Worm (Caenorhabditis elegans) whole organism, L4 larva: Measurements from ENCODE around the gene hsp-12.3.

Experiments used
- F44E2.7 ChIP-seq: fragments of 200-800 bp; sonication (Bioruptor generic); IDR thresholded peaks from 2 replicates; pipeline ENCODE4 v2.1.2; 2022; ENCODE audit warnings: missing genetic modification characterization, missing compliant biosample characterization
- F49E8.2 ChIP-seq: sonication (generic microtip); optimal IDR thresholded peaks from 2 replicates; lab custom pipeline; 2016; ENCODE audit warnings: missing compliant biosample characterization, mild to moderate bottlenecking, missing genetic modification characterization, borderline replicate concordance
- T20F7.1 ChIP-seq: fragments of 200-800 bp; sonication (Bioruptor generic); optimal IDR thresholded peaks from 2 replicates; lab custom pipeline; 2018; ENCODE audit warnings: mild to moderate bottlenecking, missing genetic modification characterization, missing compliant biosample characterization
- T26A8.4 ChIP-seq: fragments of 200-800 bp; sonication (Bioruptor generic); IDR thresholded peaks from 2 replicates; pipeline ENCODE4 v1.3.6; 2022; ENCODE audit warnings: missing genetic modification characterization, missing compliant biosample characterization
- Y105C5A.15 ChIP-seq: fragments of 200-800 bp; sonication (Bioruptor generic); IDR thresholded peaks from 2 replicates; pipeline ENCODE4 v1.3.6; 2022; ENCODE audit warnings: missing genetic modification characterization, missing compliant biosample characterization
- aha-1 ChIP-seq: fragments of 150-350 bp; peaks from one replicate; lab custom pipeline; 2014; ENCODE audit warnings: missing biosample characterization, missing genetic modification characterization
- ama-1 ChIP-seq: fragments of 150-350 bp; optimal IDR thresholded peaks from 2 replicates; lab custom pipeline; 2014; ENCODE audit warnings: inconsistent platforms, mixed read lengths
- daf-16 ChIP-seq, 3 experiments: sonication (generic microtip); optimal IDR thresholded peaks; 2 replicates each; lab custom pipeline; 2016 to 2017; ENCODE audit warnings: missing genetic modification characterization in 3 of 3, missing genetic modification reagents in 3 of 3, mild to moderate bottlenecking in 2 of 3, missing compliant biosample characterization in 2 of 3, missing biosample characterization in 1 of 3, moderate library complexity in 1 of 3
- daf-19 ChIP-seq: fragments of 200-800 bp; sonication (Bioruptor generic); conservative IDR thresholded peaks from 2 replicates; pipeline ENCODE4 v1.3.6; 2022; ENCODE audit warnings: missing genetic modification characterization, missing compliant biosample characterization
- dpl-1 ChIP-seq: fragments of 150-350 bp; optimal IDR thresholded peaks from 2 replicates; lab custom pipeline; 2014; ENCODE audit warnings: missing biosample characterization, missing genetic modification reagents, missing genetic modification characterization
- duxl-1 ChIP-seq: sonication (generic microtip); optimal IDR thresholded peaks from 2 replicates; lab custom pipeline; 2016; ENCODE audit warnings: mild to moderate bottlenecking, missing genetic modification characterization, moderate library complexity, missing compliant biosample characterization; ENCODE audit not compliant: poor library complexity
- dve-1 ChIP-seq: sonication (generic microtip); optimal IDR thresholded peaks from 2 replicates; lab custom pipeline; 2017; ENCODE audit warnings: antibody characterized with exemption, mild to moderate bottlenecking, missing genetic modification characterization, missing compliant biosample characterization; ENCODE audit not compliant: insufficient read depth
- hlh-30 ChIP-seq: sonication (generic microtip); optimal IDR thresholded peaks from 2 replicates; lab custom pipeline; 2017; ENCODE audit warnings: antibody characterized with exemption, mild to moderate bottlenecking, missing genetic modification characterization, missing compliant biosample characterization; ENCODE audit not compliant: insufficient read depth
- hmg-1.1 ChIP-seq: fragments of 200-800 bp; sonication (Bioruptor generic); IDR thresholded peaks from 2 replicates; pipeline ENCODE4 v1.3.6; 2022; ENCODE audit warnings: missing genetic modification reagents, missing genetic modification characterization, missing compliant biosample characterization
- lim-7 ChIP-seq: fragments of 200-800 bp; sonication (Bioruptor generic); IDR thresholded peaks from 2 replicates; pipeline ENCODE4 v1.3.6; 2022; ENCODE audit warnings: missing genetic modification characterization, missing compliant biosample characterization
- lin-13 ChIP-seq: fragments of 150-350 bp; optimal IDR thresholded peaks from 2 replicates; lab custom pipeline; 2014; ENCODE audit warnings: missing biosample characterization, missing genetic modification reagents, missing genetic modification characterization
- lin-15B ChIP-seq: fragments of 150-350 bp; sonication (generic microtip); optimal IDR thresholded peaks from 3 replicates; lab custom pipeline; 2014; ENCODE audit warnings: missing biosample characterization, missing genetic modification characterization
- lin-29 ChIP-seq: fragments of 200-800 bp; sonication (Bioruptor generic); IDR thresholded peaks from 2 replicates; pipeline ENCODE4 v1.3.6; 2022; ENCODE audit warnings: missing genetic modification reagents, missing genetic modification characterization, missing compliant biosample characterization
- mdl-1 ChIP-seq, 2 experiments: fragments of 150-350 bp in 1 of 2; sonication (generic microtip) in 1 of 2; optimal IDR thresholded peaks; 2 replicates each; lab custom pipeline; 2014 to 2017; ENCODE audit warnings: missing biosample characterization in 2 of 2, missing genetic modification characterization in 2 of 2
- mes-2 ChIP-seq: sonication (generic microtip); optimal IDR thresholded peaks from 2 replicates; lab custom pipeline; 2016; ENCODE audit warnings: missing genotype, mild to moderate bottlenecking, missing genetic modification characterization, missing compliant biosample characterization; ENCODE audit not compliant: poor library complexity, severe bottlenecking
- mxl-3 ChIP-seq: fragments of 200-800 bp; sonication (Bioruptor generic); optimal IDR thresholded peaks from 2 replicates; lab custom pipeline; 2018; ENCODE audit warnings: mild to moderate bottlenecking, missing genetic modification characterization, missing compliant biosample characterization
- nhr-25 ChIP-seq: sonication (generic microtip); optimal IDR thresholded peaks from 2 replicates; lab custom pipeline; 2017; ENCODE audit warnings: missing genetic modification characterization, mild to moderate bottlenecking, missing compliant biosample characterization, antibody characterized with exemption, moderate library complexity, borderline replicate concordance; ENCODE audit not compliant: insufficient read depth
- nhr-28 ChIP-seq: fragments of 150-350 bp; optimal IDR thresholded peaks from 2 replicates; lab custom pipeline; 2014; ENCODE audit warnings: missing biosample characterization, missing genetic modification characterization
- nhr-6 ChIP-seq: fragments of 150-350 bp; optimal IDR thresholded peaks from 2 replicates; lab custom pipeline; 2014; ENCODE audit warnings: missing biosample characterization, missing genetic modification characterization
- nhr-76 ChIP-seq: fragments of 150-350 bp; optimal IDR thresholded peaks from 2 replicates; lab custom pipeline; 2014; ENCODE audit warnings: missing biosample characterization, missing genetic modification characterization
- nhr-77 ChIP-seq: fragments of 150-350 bp; optimal IDR thresholded peaks from 2 replicates; lab custom pipeline; 2014; ENCODE audit warnings: missing biosample characterization, missing genetic modification characterization
- php-3 ChIP-seq: fragments of 200-800 bp; sonication (Bioruptor generic); IDR thresholded peaks from 2 replicates; pipeline ENCODE4 v1.3.6; 2022; ENCODE audit warnings: missing genetic modification reagents, missing genetic modification characterization, missing compliant biosample characterization
- rbr-2 ChIP-seq: sonication (generic microtip); optimal IDR thresholded peaks from 2 replicates; lab custom pipeline; 2016; ENCODE audit warnings: missing genotype, missing genetic modification characterization, missing compliant biosample characterization
- set-16 ChIP-seq: fragments of 200-800 bp; sonication (Bioruptor generic); IDR thresholded peaks from 2 replicates; pipeline ENCODE4 v1.3.6; 2022; ENCODE audit warnings: missing genetic modification reagents, missing genetic modification characterization, missing compliant biosample characterization
- unc-130 ChIP-seq: sonication (generic microtip); optimal IDR thresholded peaks from 2 replicates; lab custom pipeline; 2016; ENCODE audit warnings: missing genetic modification reagents, missing genetic modification characterization, missing compliant biosample characterization
- unc-62 ChIP-seq, 3 experiments: fragments of 150-350 bp in 1 of 3; sonication (generic microtip); optimal IDR thresholded peaks in 2 of 3; peaks in 1 of 3; 1 replicate in 1 of 3; 2 replicates in 2 of 3; lab custom pipeline; 2014 to 2017; ENCODE audit warnings: missing biosample characterization in 3 of 3, missing genetic modification characterization in 3 of 3, missing genetic modification reagents in 3 of 3, missing genotype in 1 of 3
- zag-1 ChIP-seq: fragments of 150-350 bp; optimal IDR thresholded peaks from 2 replicates; lab custom pipeline; 2014; ENCODE audit warnings: missing biosample characterization, missing genetic modification characterization
- zfp-3 ChIP-seq: fragments of 200-800 bp; sonication (Bioruptor generic); conservative IDR thresholded peaks from 2 replicates; pipeline ENCODE4 v1.3.6; 2022; ENCODE audit warnings: missing genetic modification reagents, missing genetic modification characterization, missing compliant biosample characterization
- zip-2 ChIP-seq: fragments of 150-350 bp; optimal IDR thresholded peaks from 2 replicates; lab custom pipeline; 2014; ENCODE audit warnings: missing biosample characterization, missing genetic modification characterization

hsp-12.3 gene

ce11 chrIV:9459224-9459781, 14.0 kb upstream of the hsp-12.3 start, which contains the start of gene copb-2:
copb-2 (plus strand) TSS chrIV:9459731.
- TF ChIP-seq set-16 (no peak), ama-1 (peak; percentile 10), lim-7 (GFP tag; lab: Robert Waterston, UW) (no peak), nhr-76 (tag; lab: Kevin White, UChicago) (no peak), mdl-1 (tag; optimal IDR thresholded peaks at IDR 0.05; lab: Kevin White, UChicago) (peak in 1 of 2 experiments; percentile 33), T26A8.4 (GFP tag; lab: Robert Waterston, UW) (peak; percentile 36; the same call in 1 of the 2 replicates), F49E8.2 (tag; lab: Kevin White, UChicago) (no peak), php-3 (GFP tag; lab: Robert Waterston, UW) (no peak), nhr-6 (tag; lab: Kevin White, UChicago) (peak; percentile 61), hmg-1.1 (GFP tag; lab: Robert Waterston, UW) (0 out of 2 replicates have a peak, but pooled peaks have one; percentile 48), lin-15B (tag; lab: Kevin White, UChicago) (no peak), zip-2 (no peak), unc-130 (GFP tag; lab: Kevin White, UChicago) (no peak), daf-19 (GFP tag; lab: Robert Waterston, UW) (no peak), dpl-1 (peak; percentile 58), mes-2 (peak; percentile 80), rbr-2 (tag; lab: Kevin White, UChicago) (peak; percentile 51), dve-1 (tag; lab: Kevin White, UChicago) (peak; percentile 83), daf-16 (GFP tag; optimal IDR thresholded peaks at IDR 0.05; lab: Kevin White, UChicago) (no peak), daf-16 (tag; optimal IDR thresholded peaks at IDR 0.05; lab: Kevin White, UChicago) (peak; percentile 34), mxl-3 (GFP tag; lab: Kevin White, UChicago) (no peak), hlh-30 (peak; percentile 52), Y105C5A.15 (GFP tag; lab: Robert Waterston, UW) (no peak), T20F7.1 (GFP tag; lab: Kevin White, UChicago) (peak; percentile 4), zfp-3 (GFP tag; lab: Robert Waterston, UW) (no peak), nhr-25 (no peak), nhr-28 (tag; lab: Kevin White, UChicago) (peak; percentile 30), lin-13 (peak; percentile 52)

DNA sequence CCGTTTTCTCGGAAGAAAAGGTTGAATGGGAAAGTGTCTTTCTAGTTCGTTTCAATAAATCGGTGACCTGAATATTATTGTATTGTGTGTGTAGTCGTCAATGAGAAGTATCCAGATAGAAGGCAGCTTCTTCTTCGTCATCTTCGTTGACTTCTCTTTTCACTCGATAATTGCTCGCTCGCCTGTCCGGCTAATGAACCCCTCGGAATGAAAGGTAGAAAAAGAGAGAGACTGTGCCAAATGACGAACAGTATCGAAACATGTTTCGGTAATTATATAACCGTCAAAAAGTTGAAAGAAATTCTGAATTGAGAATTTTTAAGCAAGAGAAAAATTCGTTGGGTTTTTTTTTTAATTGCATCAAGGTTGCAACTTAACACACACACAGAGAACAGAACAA, 12.1 kb upstream of the hsp-12.3 start, which contains the start of gene cutl-17:
TSS of gene cutl-17 (minus strand) at position 101 of the 400 bp plus-strand sequence.
- no peak for TF ChIP-seq nhr-77 (tag; lab: Kevin White, UChicago)
- peak in 1 of 2 experiments; percentile 84 for TF ChIP-seq unc-62 (GFP tag; optimal IDR thresholded peaks at IDR 0.05 in 1 of 2; lab: Kevin White, UChicago)
- no peak for TF ChIP-seq unc-62 (tag; optimal IDR thresholded peaks at IDR 0.05; lab: Kevin White, UChicago)

- TF ChIP-seq aha-1 (tag; lab: Kevin White, UChicago) (peak; percentile 95), lin-29 (no peak)
Observed at ce11 chrIV:9451816-9452215, 6.5 kb upstream of the hsp-12.3 start.

ce11 chrIV:9450375-9450774, 5.1 kb upstream of the hsp-12.3 start, which contains the start of gene cpin-1:
cpin-1 (plus strand) TSS chrIV:9450675.
- TF ChIP-seq F44E2.7 (no peak), zag-1 (tag; lab: Kevin White, UChicago) (no peak), duxl-1 (tag; lab: Kevin White, UChicago) (no peak), rbr-2 (tag; lab: Kevin White, UChicago) (no peak)
